Worm (Caenorhabditis elegans) whole organism, L3 larva: ENCODE measurements around the gene clec-128.
A peak's percentile ranks its signal among the peaks of the same experiment; 100 is the strongest.

Experiments used
- ama-1 ChIP-seq: fragments of 150-350 bp; optimal IDR thresholded peaks from 2 replicates; lab custom pipeline; 2018
- ceh-82 ChIP-seq: fragments of 150-350 bp; optimal IDR thresholded peaks from 2 replicates; lab custom pipeline; 2014; ENCODE audit warnings: missing biosample characterization, missing genetic modification characterization
- ceh-9 ChIP-seq: sonication (generic microtip); optimal IDR thresholded peaks from 2 replicates; lab custom pipeline; 2018; ENCODE audit warnings: missing biosample characterization, missing genetic modification characterization
- fos-1 ChIP-seq: fragments of 150-350 bp; optimal IDR thresholded peaks from 2 replicates; lab custom pipeline; 2014; ENCODE audit warnings: missing biosample characterization, missing genetic modification characterization
- lsy-12 ChIP-seq: sonication (generic microtip); optimal IDR thresholded peaks from 2 replicates; lab custom pipeline; 2016; ENCODE audit warnings: mild to moderate bottlenecking, missing genetic modification characterization, missing compliant biosample characterization
- nhr-11 ChIP-seq: fragments of 150-350 bp; optimal IDR thresholded peaks from 2 replicates; lab custom pipeline; 2014; ENCODE audit warnings: missing biosample characterization, missing genetic modification characterization
- nhr-67 ChIP-seq: fragments of 150-350 bp; optimal IDR thresholded peaks from 2 replicates; lab custom pipeline; 2014; ENCODE audit warnings: missing biosample characterization, missing genetic modification characterization
- skn-1 ChIP-seq: fragments of 150-350 bp; optimal IDR thresholded peaks from 2 replicates; lab custom pipeline; 2014; ENCODE audit warnings: missing biosample characterization, missing genetic modification characterization
- zag-1 ChIP-seq: fragments of 150-350 bp; optimal IDR thresholded peaks from 2 replicates; lab custom pipeline; 2014; ENCODE audit warnings: missing biosample characterization, missing genetic modification characterization
- ztf-11 ChIP-seq: fragments of 150-350 bp; optimal IDR thresholded peaks from 2 replicates; lab custom pipeline; 2014; ENCODE audit warnings: missing biosample characterization, missing genetic modification characterization
- ztf-4 ChIP-seq: fragments of 150-350 bp; optimal IDR thresholded peaks from 2 replicates; lab custom pipeline; 2014; ENCODE audit warnings: missing biosample characterization, missing genetic modification characterization

The clec-128 gene

DNA sequence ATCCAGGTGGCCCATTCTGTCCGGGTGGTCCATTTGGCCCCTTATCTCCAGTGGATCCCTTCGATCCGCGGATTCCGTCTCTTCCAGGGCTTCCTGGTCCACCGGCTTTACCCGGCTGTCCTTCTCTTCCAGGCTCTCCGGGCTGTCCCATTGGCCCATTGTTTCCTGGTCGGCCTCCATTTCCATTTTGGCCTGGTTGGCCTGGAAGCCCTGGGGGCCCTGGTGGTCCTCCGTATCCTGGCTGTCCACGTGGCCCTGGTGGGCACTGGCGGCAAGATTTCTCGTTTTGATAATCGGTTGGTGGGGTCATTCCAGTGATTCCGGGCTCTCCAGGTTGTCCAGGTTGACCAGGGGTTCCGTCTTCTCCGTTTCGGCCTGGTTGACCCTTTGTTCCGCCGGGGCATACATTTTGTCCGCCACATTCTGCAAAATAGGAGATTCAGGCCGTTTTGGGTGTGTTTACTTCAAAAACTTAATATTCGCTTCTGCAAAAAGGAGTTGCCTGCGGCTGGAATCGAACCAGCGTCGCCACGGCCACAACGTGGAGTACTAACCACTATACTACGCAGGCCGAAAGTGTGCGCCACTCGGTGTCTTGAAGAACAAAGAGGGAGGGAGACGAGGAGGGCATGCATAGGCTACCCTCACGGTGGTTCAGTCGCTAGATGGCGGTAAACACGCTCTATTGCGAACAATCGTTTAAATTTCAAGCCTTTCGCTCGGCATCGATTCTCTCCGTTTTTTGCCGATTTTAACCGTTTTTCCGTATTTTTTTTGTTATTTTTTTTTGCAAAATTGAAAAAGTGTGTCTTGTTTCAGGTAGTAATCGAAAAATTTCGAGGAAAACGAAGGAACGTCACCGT lies 49.6 kb downstream of the clec-128 start, which contains the start of gene W09G10.9 (continued):
- TF ChIP-seq fos-1 (tag; lab: Kevin White, UChicago), result no peak
- no peak for TF ChIP-seq ceh-82 (tag; lab: Kevin White, UChicago)
- TF ChIP-seq skn-1 (tag; lab: Kevin White, UChicago), result peak; percentile 27
- TF ChIP-seq lsy-12 (tag; lab: Kevin White, UChicago), result peak; percentile 4
- TF ChIP-seq ztf-4 (tag; lab: Kevin White, UChicago), result no peak
- no peak for TF ChIP-seq ztf-11 (tag; lab: Kevin White, UChicago)
- no peak for TF ChIP-seq nhr-11 (tag; lab: Kevin White, UChicago)
- TF ChIP-seq nhr-67 (tag; lab: Kevin White, UChicago), result no peak
- TF ChIP-seq ama-1 (lab: Kevin White, UChicago), result no peak
- no peak for TF ChIP-seq ceh-9 (tag; lab: Kevin White, UChicago)
- TF ChIP-seq zag-1 (tag; lab: Kevin White, UChicago), result no peak
- TF ChIP-seq, all 47 proteins: peak for 13
